Fruit fly (Drosophila melanogaster) whole organism, embryonic: ENCODE results near the gene Arp6.

Experiments used
- Atf6 ChIP-seq: fragments of 200-800 bp; sonication (Bioruptor generic); IDR thresholded peaks from 2 replicates; pipeline ENCODE4 v1.3.6; 2022; ENCODE audit warnings: missing biosample characterization, missing genetic modification characterization
- Blimp-1 ChIP-seq: fragments of 200-800 bp; sonication (Bioruptor generic); optimal IDR thresholded peaks from 3 replicates; lab custom pipeline; 2018; ENCODE audit warnings: missing biosample characterization, missing genetic modification characterization, mild to moderate bottlenecking, moderate library complexity, missing genetic modification reagents
- Bteb2 ChIP-seq: fragments of 200-800 bp; sonication (Bioruptor generic); optimal IDR thresholded peaks from 2 replicates; lab custom pipeline; 2016; ENCODE audit warnings: missing biosample characterization, missing genetic modification characterization
- CG10543 ChIP-seq: fragments of 200-800 bp; sonication (Bioruptor generic); optimal IDR thresholded peaks from 3 replicates; lab custom pipeline; 2017; ENCODE audit warnings: missing biosample characterization, mild to moderate bottlenecking, missing genetic modification characterization, moderate library complexity
- CG12219 ChIP-seq: fragments of 200-800 bp; sonication (Bioruptor generic); optimal IDR thresholded peaks from 3 replicates; lab custom pipeline; 2018; ENCODE audit warnings: missing biosample characterization, mild to moderate bottlenecking, missing genetic modification characterization
- CG12942 ChIP-seq: fragments of 200-800 bp; sonication (Bioruptor generic); optimal IDR thresholded peaks from 3 replicates; lab custom pipeline; 2016; ENCODE audit warnings: missing biosample characterization, missing genetic modification characterization
- CG15011 ChIP-seq: fragments of 200-800 bp; sonication (Bioruptor generic); optimal IDR thresholded peaks from 3 replicates; lab custom pipeline; 2018; ENCODE audit warnings: missing biosample characterization, mild to moderate bottlenecking, missing genetic modification characterization
- CG15073 ChIP-seq: fragments of 200-800 bp; sonication (Bioruptor generic); optimal IDR thresholded peaks from 2 replicates; lab custom pipeline; 2016; ENCODE audit warnings: missing biosample characterization, missing genetic modification characterization
- CG18262 ChIP-seq: fragments of 200-800 bp; optimal IDR thresholded peaks from 3 replicates; lab custom pipeline; 2019; ENCODE audit warnings: missing biosample characterization, mild to moderate bottlenecking, missing genetic modification characterization, moderate library complexity
- CG30020 ChIP-seq: fragments of 200-800 bp; optimal IDR thresholded peaks from 2 replicates; lab custom pipeline; 2019; ENCODE audit warnings: missing biosample characterization, mild to moderate bottlenecking, missing genetic modification characterization, moderate library complexity
- CG3726 ChIP-seq: fragments of 200-800 bp; sonication (Bioruptor generic); IDR thresholded peaks from 3 replicates; pipeline ENCODE4, ENCODE4 v1.3.6; 2022; ENCODE audit warnings: missing biosample characterization, missing genetic modification characterization
- CG4424 ChIP-seq: fragments of 200-800 bp; sonication (Bioruptor generic); optimal IDR thresholded peaks from 3 replicates; lab custom pipeline; 2016; ENCODE audit warnings: missing biosample characterization, missing genetic modification characterization
- CG6175 ChIP-seq: fragments of 200-800 bp; sonication (Bioruptor generic); IDR thresholded peaks from 3 replicates; pipeline ENCODE4 v1.3.6; 2022; ENCODE audit warnings: missing biosample characterization, missing genetic modification characterization
- CG7271 ChIP-seq: fragments of 200-800 bp; sonication (Bioruptor generic); optimal IDR thresholded peaks from 2 replicates; lab custom pipeline; 2018; ENCODE audit warnings: missing biosample characterization, mild to moderate bottlenecking, missing genetic modification characterization, moderate library complexity
- CG7963 ChIP-seq: fragments of 200-800 bp; sonication (Bioruptor generic); IDR thresholded peaks from 3 replicates; pipeline ENCODE4 v1.3.6; 2022; ENCODE audit warnings: missing biosample characterization, missing genetic modification characterization; ENCODE audit not compliant: partially characterized antibody
- CG8089 ChIP-seq: fragments of 200-800 bp; sonication (Bioruptor generic); optimal IDR thresholded peaks from 3 replicates; lab custom pipeline; 2016; ENCODE audit warnings: missing biosample characterization, missing genetic modification characterization
- CG8290 ChIP-seq, 3 experiments: fragments of 200-800 bp; sonication (Bioruptor generic); optimal IDR thresholded peaks; 2 replicates each; lab custom pipeline; 2016 to 2019; ENCODE audit warnings: missing biosample characterization in 3 of 3, missing genetic modification characterization in 3 of 3, mild to moderate bottlenecking in 2 of 3, moderate library complexity in 1 of 3
- CG8359 ChIP-seq: fragments of 200-800 bp; sonication (Bioruptor generic); optimal IDR thresholded peaks from 2 replicates; lab custom pipeline; 2017; ENCODE audit warnings: missing biosample characterization, mild to moderate bottlenecking, missing genetic modification characterization, borderline replicate concordance
- CG8944 ChIP-seq: fragments of 200-800 bp; sonication (Bioruptor generic); optimal IDR thresholded peaks from 3 replicates; lab custom pipeline; 2016; ENCODE audit warnings: missing biosample characterization, missing genetic modification characterization
- CG9932 ChIP-seq: fragments of 200-800 bp; sonication (Bioruptor generic); IDR thresholded peaks from 2 replicates; pipeline ENCODE4 v1.3.6; 2022; ENCODE audit warnings: missing biosample characterization, missing genetic modification characterization
- CkIIα-i1 ChIP-seq: fragments of 200-800 bp; sonication (Bioruptor generic); IDR thresholded peaks from 2 replicates; pipeline ENCODE4 v1.3.6; 2022; ENCODE audit warnings: missing biosample characterization, missing genetic modification characterization
- Dad ChIP-seq: fragments of 200-800 bp; sonication (Bioruptor generic); optimal IDR thresholded peaks from 3 replicates; lab custom pipeline; 2016; ENCODE audit warnings: missing biosample characterization, missing genetic modification characterization
- Deaf1 ChIP-seq: fragments of 200-800 bp; optimal IDR thresholded peaks from 3 replicates; lab custom pipeline; 2019; ENCODE audit warnings: missing biosample characterization, mild to moderate bottlenecking, missing genetic modification characterization, moderate library complexity
- E2f2 ChIP-seq: fragments of 200-800 bp; sonication (Bioruptor generic); IDR thresholded peaks from 2 replicates; pipeline ENCODE4 v1.3.6; 2022; ENCODE audit warnings: missing biosample characterization, missing genetic modification characterization
- Hey ChIP-seq: fragments of 200-800 bp; sonication (Bioruptor generic); optimal IDR thresholded peaks from 3 replicates; lab custom pipeline; 2018; ENCODE audit warnings: missing biosample characterization, mild to moderate bottlenecking, missing genetic modification characterization
- HmgZ ChIP-seq: fragments of 200-800 bp; sonication (Bioruptor generic); optimal IDR thresholded peaks from 2 replicates; lab custom pipeline; 2018; ENCODE audit warnings: missing biosample characterization, mild to moderate bottlenecking, missing genetic modification characterization
- Hmr ChIP-seq: fragments of 200-800 bp; sonication (Bioruptor generic); optimal IDR thresholded peaks from 3 replicates; lab custom pipeline; 2017; ENCODE audit warnings: mild to moderate bottlenecking, missing biosample characterization, missing genetic modification reagents, missing genetic modification characterization
- Hr39 ChIP-seq: fragments of >200 bp; optimal IDR thresholded peaks from 2 replicates; lab custom pipeline; 2017
- MBD-R2 ChIP-seq: fragments of 200-800 bp; sonication (Bioruptor generic); IDR thresholded peaks from 2 replicates; pipeline ENCODE4 v1.3.6; 2022; ENCODE audit warnings: missing biosample characterization, missing genetic modification characterization
- NC2α ChIP-seq: fragments of 200-800 bp; sonication (Bioruptor generic); optimal IDR thresholded peaks from 2 replicates; lab custom pipeline; 2016; ENCODE audit warnings: missing biosample characterization, missing genetic modification characterization
- Pdp1 ChIP-seq, 2 experiments: fragments of 200-800 bp; sonication (Bioruptor generic); optimal IDR thresholded peaks; 3 replicates each; lab custom pipeline; 2016; ENCODE audit warnings: missing biosample characterization in 2 of 2, missing genetic modification characterization in 2 of 2, mild to moderate bottlenecking in 1 of 2, moderate library complexity in 1 of 2
- Ravus ChIP-seq: fragments of 200-800 bp; sonication (Bioruptor generic); IDR thresholded peaks from 2 replicates; pipeline ENCODE4 v1.3.6; 2022; ENCODE audit warnings: missing biosample characterization, missing genetic modification characterization
- Trl ChIP-seq, 3 experiments: fragments of >200 bp in 2 of 3; fragments of 200-800 bp in 1 of 3; sonication (Bioruptor generic) in 1 of 3; optimal IDR thresholded peaks; 2 replicates in 1 of 3; 3 replicates in 2 of 3; lab custom pipeline; 2016 to 2017; ENCODE audit warnings: missing biosample characterization in 1 of 3, missing genetic modification characterization in 1 of 3
- amos ChIP-seq: fragments of 200-800 bp; sonication (Bioruptor generic); IDR thresholded peaks from 2 replicates; pipeline ENCODE4 v1.3.6; 2022; ENCODE audit warnings: missing biosample characterization, missing genetic modification characterization; ENCODE audit not compliant: partially characterized antibody
- br ChIP-seq: fragments of >200 bp; optimal IDR thresholded peaks from 2 replicates; lab custom pipeline; 2017
- cg ChIP-seq: fragments of 200-800 bp; sonication (Bioruptor generic); optimal IDR thresholded peaks from 3 replicates; lab custom pipeline; 2019; ENCODE audit warnings: missing biosample characterization, mild to moderate bottlenecking, missing genetic modification characterization, moderate library complexity
- croc ChIP-seq: fragments of 200-800 bp; sonication (Bioruptor generic); conservative IDR thresholded peaks from 3 replicates; pipeline ENCODE4 v1.3.6; 2022; ENCODE audit warnings: missing biosample characterization, missing genetic modification characterization
- disco-r ChIP-seq: fragments of 200-800 bp; sonication (Bioruptor generic); optimal IDR thresholded peaks from 2 replicates; lab custom pipeline; 2016; ENCODE audit warnings: missing biosample characterization, missing genetic modification characterization
- ewg ChIP-seq: fragments of 200-800 bp; sonication (Bioruptor generic); optimal IDR thresholded peaks from 3 replicates; lab custom pipeline; 2017; ENCODE audit warnings: mild to moderate bottlenecking, missing biosample characterization, missing genetic modification reagents, missing genetic modification characterization
- ham ChIP-seq: fragments of 200-800 bp; sonication (Bioruptor generic); IDR thresholded peaks from 2 replicates; pipeline ENCODE4 v1.3.6; 2022; ENCODE audit warnings: missing biosample characterization, missing genetic modification characterization
- luna ChIP-seq: fragments of 200-800 bp; sonication (Bioruptor generic); optimal IDR thresholded peaks from 2 replicates; lab custom pipeline; 2016; ENCODE audit warnings: missing biosample characterization, missing genetic modification characterization
- mld ChIP-seq: fragments of 200-800 bp; sonication (Bioruptor generic); IDR thresholded peaks from 3 replicates; pipeline ENCODE4 v1.3.6; 2022; ENCODE audit warnings: missing biosample characterization, missing genetic modification characterization; ENCODE audit not compliant: partially characterized antibody
- pzg ChIP-seq: fragments of 200-800 bp; sonication (Bioruptor generic); optimal IDR thresholded peaks from 3 replicates; lab custom pipeline; 2018; ENCODE audit warnings: missing biosample characterization, mild to moderate bottlenecking, missing genetic modification characterization, moderate library complexity
- ranshi ChIP-seq: fragments of 200-800 bp; sonication (Bioruptor generic); IDR thresholded peaks from 2 replicates; pipeline ENCODE4 v1.3.6; 2022; ENCODE audit warnings: missing biosample characterization, missing genetic modification characterization
- salm ChIP-seq: fragments of 200-800 bp; sonication (Bioruptor generic); optimal IDR thresholded peaks from 2 replicates; lab custom pipeline; 2018; ENCODE audit warnings: missing biosample characterization, mild to moderate bottlenecking, missing genetic modification characterization
- sens-2 ChIP-seq: fragments of 200-800 bp; sonication (Bioruptor generic); IDR thresholded peaks from 2 replicates; pipeline ENCODE4 v1.3.6; 2022; ENCODE audit warnings: missing biosample characterization, missing genetic modification characterization
- so ChIP-seq: fragments of 200-800 bp; sonication (Bioruptor generic); IDR thresholded peaks from 3 replicates; pipeline ENCODE4 v1.3.6; 2022; ENCODE audit warnings: missing biosample characterization, missing genetic modification characterization
- tna ChIP-seq: fragments of 200-800 bp; sonication (Bioruptor generic); IDR thresholded peaks from 2 replicates; pipeline ENCODE4 v1.3.6; 2022; ENCODE audit warnings: missing biosample characterization, missing genetic modification characterization; ENCODE audit not compliant: partially characterized antibody
- vfl ChIP-seq: fragments of 200-800 bp; sonication (Bioruptor generic); optimal IDR thresholded peaks from 2 replicates; lab custom pipeline; 2016; ENCODE audit warnings: missing biosample characterization, missing genetic modification characterization
- zfh1 ChIP-seq: fragments of 200-800 bp; sonication (Bioruptor generic); IDR thresholded peaks from 3 replicates; pipeline ENCODE4 v1.3.6; 2022; ENCODE audit warnings: missing biosample characterization, missing genetic modification characterization

Arp6 gene

DNA sequence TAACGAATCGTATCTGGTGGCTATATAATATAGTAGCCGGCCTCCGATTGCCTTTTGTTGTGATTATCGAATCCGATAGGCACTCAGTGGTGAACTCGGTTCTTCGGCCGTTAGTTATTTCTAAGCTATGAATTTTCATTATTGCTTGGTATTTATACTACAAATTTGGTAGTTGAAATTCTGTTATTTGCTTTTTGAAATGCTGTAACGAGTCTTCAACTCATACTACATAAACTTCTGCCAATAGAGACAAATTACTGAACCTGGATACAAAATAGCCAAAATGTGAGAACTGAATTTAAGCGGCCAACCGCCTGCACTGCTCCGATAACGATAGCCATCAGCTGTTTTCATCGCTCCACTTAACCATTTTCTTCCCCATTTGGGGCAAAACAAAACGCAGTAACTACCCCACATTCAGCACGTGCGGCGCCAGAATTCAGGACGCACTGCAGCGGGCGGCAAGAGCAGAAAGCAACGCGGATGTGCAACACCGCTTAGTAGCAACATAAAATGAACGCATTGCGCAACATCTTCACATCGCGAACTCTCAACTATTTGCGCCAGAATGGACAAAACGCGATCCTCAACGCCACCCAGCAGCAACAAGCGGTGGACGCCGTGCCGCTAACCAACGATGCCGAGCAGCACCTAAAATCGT lies 2.1 kb upstream of the Arp6 start, which contains the start of the genes CG11679 and CG8206 (continued):
- TF ChIP-seq ham, result no peak
- no peak for TF ChIP-seq sens-2 (GFP tag; lab: Robert Waterston, UW)
- TF ChIP-seq Hmr (GFP tag; lab: Kevin White, UChicago), result no peak
- no peak for TF ChIP-seq croc (GFP tag; lab: Robert Waterston, UW)
- peak; percentile 18 for TF ChIP-seq CG12942 (GFP tag; lab: Kevin White, UChicago)
- no peak for TF ChIP-seq Ravus (GFP tag; lab: Robert Waterston, UW)
- TF ChIP-seq CG15011 (GFP tag; lab: Kevin White, UChicago), result no peak
- TF ChIP-seq CG7271 (tag; lab: Kevin White, UChicago), result no peak
- 0 out of 3 replicates have a peak, but pooled peaks have one; percentile 42 for TF ChIP-seq zfh1 (GFP tag; lab: Robert Waterston, UW)
- TF ChIP-seq CG18262 (tag; lab: Kevin White, UChicago), result peak; percentile 29
- TF ChIP-seq CG8359 (GFP tag; lab: Kevin White, UChicago), result no peak
- TF ChIP-seq Hr39 (lab: Kevin White, UChicago), result no peak
- TF ChIP-seq mld (GFP tag; lab: Robert Waterston, UW), result no peak
- 0 out of 3 replicates have a peak, but pooled peaks have one; percentile 19 for TF ChIP-seq CG7963 (GFP tag; lab: Robert Waterston, UW)
- TF ChIP-seq br, result no peak
- peak; percentile 38 to 62 for TF ChIP-seq Pdp1 (GFP tag; optimal IDR thresholded peaks at IDR 0.05; lab: Kevin White, UChicago)
- no peak for TF ChIP-seq so
- no peak for TF ChIP-seq CG8089 (GFP tag; lab: Kevin White, UChicago)
- TF ChIP-seq CG8290 (GFP tag; optimal IDR thresholded peaks at IDR 0.05; lab: Kevin White, UChicago), result peak; percentile 6
- no peak for TF ChIP-seq CG8290 (tag; optimal IDR thresholded peaks at IDR 0.05; lab: Kevin White, UChicago)
- TF ChIP-seq salm (tag; lab: Kevin White, UChicago), result peak; percentile 5
- no peak for TF ChIP-seq disco-r (GFP tag; lab: Kevin White, UChicago)
- peak; percentile 41 for TF ChIP-seq ewg
- no peak for TF ChIP-seq amos (GFP tag; lab: Robert Waterston, UW)
- peak; percentile 39; the same call in 1 of the 2 replicates for TF ChIP-seq ranshi (GFP tag; lab: Robert Waterston, UW)
- TF ChIP-seq CG15073 (GFP tag; lab: Kevin White, UChicago), result no peak
- no peak for TF ChIP-seq vfl
- TF ChIP-seq Hey (tag; lab: Kevin White, UChicago), result no peak
- peak; percentile 61 for TF ChIP-seq CG9932
- no peak for TF ChIP-seq CG12219
- TF ChIP-seq CG10543 (GFP tag; lab: Kevin White, UChicago), result peak; percentile 34
- TF ChIP-seq NC2α (GFP tag; lab: Kevin White, UChicago), result no peak
- peak; percentile 57 for TF ChIP-seq HmgZ (tag; lab: Kevin White, UChicago)
- TF ChIP-seq CG8944, result peak; percentile 67
- TF ChIP-seq Dad, result peak; percentile 27
- TF ChIP-seq Blimp-1 (GFP tag; lab: Kevin White, UChicago), result no peak
- TF ChIP-seq Trl (optimal IDR thresholded peaks at IDR 0.05; lab: Kevin White, UChicago), result no peak
- peak; percentile 23 for TF ChIP-seq Trl (GFP tag; optimal IDR thresholded peaks at IDR 0.05; lab: Kevin White, UChicago)
- TF ChIP-seq luna (GFP tag; lab: Kevin White, UChicago), result no peak
- peak; percentile 31 for TF ChIP-seq CG30020 (tag; lab: Kevin White, UChicago)
- TF ChIP-seq CkIIα-i1 (GFP tag; lab: Robert Waterston, UW), result no peak
- TF ChIP-seq Atf6 (GFP tag; lab: Robert Waterston, UW), result no peak
- no peak for TF ChIP-seq Bteb2 (GFP tag; lab: Kevin White, UChicago)
- TF ChIP-seq tna, result no peak
- no peak for TF ChIP-seq CG6175 (GFP tag; lab: Robert Waterston, UW)
- no peak for TF ChIP-seq CG3726
- peak; percentile 77 for TF ChIP-seq MBD-R2 (GFP tag; lab: Robert Waterston, UW)
- no peak for TF ChIP-seq cg (GFP tag; lab: Kevin White, UChicago)
- 0 out of 2 replicates have a peak, but pooled peaks have one; percentile 17 for TF ChIP-seq E2f2
- TF ChIP-seq pzg, result peak; percentile 54
- TF ChIP-seq Deaf1, result no peak
- TF ChIP-seq CG4424 (GFP tag; lab: Kevin White, UChicago), result no peak
